Worm (Caenorhabditis elegans): Measurements from ENCODE around the gene exl-1.

The exl-1 gene

ce11 chrII:14433712-14434352, 20.6 kb upstream of the exl-1 start:
- TF ChIP-seq nhr-71 (tag; optimal IDR thresholded peaks at IDR 0.05): no peak
- TF ChIP-seq ztf-11 (tag; optimal IDR thresholded peaks at IDR 0.05): peak in 1 of 2 experiments; percentile 0
- no peak for TF ChIP-seq efl-1 (optimal IDR thresholded peaks at IDR 0.05)
- TF ChIP-seq efl-1 (GFP tag; optimal IDR thresholded peaks at IDR 0.05 in 1 of 2): peak in 1 of 2 experiments; percentile 81
- no peak for TF ChIP-seq ztf-4 (tag; optimal IDR thresholded peaks at IDR 0.05)

- no peak for TF ChIP-seq fkh-8 (tag; optimal IDR thresholded peaks at IDR 0.05)
- no peak for TF ChIP-seq nhr-28 (tag; optimal IDR thresholded peaks at IDR 0.05)
- peak; percentile 17 for TF ChIP-seq lin-14 (GFP tag; optimal IDR thresholded peaks at IDR 0.05)
- TF ChIP-seq skn-1 (tag; optimal IDR thresholded peaks at IDR 0.05): no peak
These were observed 18.8 kb upstream of the exl-1 start for ce11 chrII:14432100-14432499.

ce11 chrII:14428834-14429233, 15.6 kb upstream of the exl-1 start:
- TF ChIP-seq sptf-1 (tag; optimal IDR thresholded peaks at IDR 0.05) (no peak), unc-98 (GFP tag; IDR thresholded peaks at IDR 0.05) (no peak), lin-15B (tag; optimal IDR thresholded peaks at IDR 0.05) (no peak), egl-13 (tag; optimal IDR thresholded peaks at IDR 0.05) (no peak), lin-14 (GFP tag; optimal IDR thresholded peaks at IDR 0.05) (no peak), snpc-4 (tag; optimal IDR thresholded peaks at IDR 0.05) (no peak), xbp-1 (tag; optimal IDR thresholded peaks at IDR 0.05) (no peak), tbx-2 (tag; optimal IDR thresholded peaks at IDR 0.05) (no peak)

- TF ChIP-seq nhr-76 (tag; optimal IDR thresholded peaks at IDR 0.05) (no peak), elt-3 (tag; optimal IDR thresholded peaks at IDR 0.05) (no peak), nhr-12 (tag; optimal IDR thresholded peaks at IDR 0.05) (no peak), lin-14 (GFP tag; optimal IDR thresholded peaks at IDR 0.05) (peak; percentile 56), unc-30 (tag; optimal IDR thresholded peaks at IDR 0.05) (peak; percentile 52), F16B12.6 (tag; optimal IDR thresholded peaks at IDR 0.05) (no peak)
These were observed 14.4 kb upstream of the exl-1 start for ce11 chrII:14427714-14428113.

- no peak for TF ChIP-seq alr-1 (tag; optimal IDR thresholded peaks at IDR 0.05; ENCODE audit: borderline replicate concordance)
- no peak for TF ChIP-seq irx-1 (tag; optimal IDR thresholded peaks at IDR 0.05)
- no peak for TF ChIP-seq pqm-1 (tag; optimal IDR thresholded peaks at IDR 0.05)
- no peak for TF ChIP-seq efl-1 (optimal IDR thresholded peaks at IDR 0.05)
- no peak for TF ChIP-seq efl-1 (GFP tag; optimal IDR thresholded peaks at IDR 0.05 in 1 of 2)
- no peak for TF ChIP-seq unc-130 (tag; optimal IDR thresholded peaks at IDR 0.05)
- no peak for TF ChIP-seq zip-4 (GFP tag; optimal IDR thresholded peaks at IDR 0.05)
- TF ChIP-seq F16B12.6 (tag; optimal IDR thresholded peaks at IDR 0.05): no peak
- no peak for TF ChIP-seq fkh-10 (GFP tag; optimal IDR thresholded peaks at IDR 0.05)
- TF ChIP-seq nhr-84 (tag; optimal IDR thresholded peaks at IDR 0.05): no peak
- TF ChIP-seq zag-1 (tag; optimal IDR thresholded peaks at IDR 0.05): no peak
- no peak for TF ChIP-seq snu-23 (GFP tag; optimal IDR thresholded peaks at IDR 0.05)
- no peak for TF ChIP-seq egl-13 (tag; optimal IDR thresholded peaks at IDR 0.05)
- TF ChIP-seq ceh-8 (GFP tag; optimal IDR thresholded peaks at IDR 0.05): no peak
- no peak for TF ChIP-seq unc-98 (GFP tag; IDR thresholded peaks at IDR 0.05)
- no peak for TF ChIP-seq tbx-2 (tag; optimal IDR thresholded peaks at IDR 0.05)
These were observed 11.5 kb upstream of the exl-1 start, which contains the start of gene plx-2 for ce11 chrII:14424791-14425190. TSS of gene plx-2 (minus strand) at chrII:14424891.

- TF ChIP-seq efl-1 (optimal IDR thresholded peaks at IDR 0.05): no peak
- TF ChIP-seq efl-1 (GFP tag; optimal IDR thresholded peaks at IDR 0.05 in 1 of 2): peak in 1 of 2 experiments; percentile 56
- no peak for TF ChIP-seq elt-3 (tag; optimal IDR thresholded peaks at IDR 0.05)
- no peak for TF ChIP-seq egl-13 (tag; optimal IDR thresholded peaks at IDR 0.05)
These were observed 3.7 kb upstream of the exl-1 start for ce11 chrII:14416988-14417387.

Data from whole organism, L1 larva.